Worm (Caenorhabditis elegans): ENCODE results near the gene F57A10.2.

- no peak for TF ChIP-seq klf-2 (GFP tag; conservative IDR thresholded peaks at IDR 0.05)
- no peak for TF ChIP-seq tab-1 (GFP tag; IDR thresholded peaks at IDR 0.05)
- no peak for TF ChIP-seq med-1 (GFP tag; optimal IDR thresholded peaks at IDR 0.05; ENCODE audit: insufficient read depth)
- no peak for TF ChIP-seq ztf-29 (GFP tag; IDR thresholded peaks at IDR 0.05)
- no peak for TF ChIP-seq T22C8.4 (GFP tag; IDR thresholded peaks at IDR 0.05)
- no peak for TF ChIP-seq flt-1 (GFP tag; IDR thresholded peaks at IDR 0.05)
- TF ChIP-seq cog-1 (tag; optimal IDR thresholded peaks at IDR 0.05) = no peak
- TF ChIP-seq ztf-23 (GFP tag; IDR thresholded peaks at IDR 0.05) = no peak
Measured at ce11 chrV:15793270-15793669, 26.9 kb downstream of the F57A10.2 start, which contains the start of gene T26E4.7.

All from whole organism, midembryonic.